Worm (Caenorhabditis elegans): ENCODE data around the gene Y22D7AR.2.

Y22D7AR.2 gene

DNA sequence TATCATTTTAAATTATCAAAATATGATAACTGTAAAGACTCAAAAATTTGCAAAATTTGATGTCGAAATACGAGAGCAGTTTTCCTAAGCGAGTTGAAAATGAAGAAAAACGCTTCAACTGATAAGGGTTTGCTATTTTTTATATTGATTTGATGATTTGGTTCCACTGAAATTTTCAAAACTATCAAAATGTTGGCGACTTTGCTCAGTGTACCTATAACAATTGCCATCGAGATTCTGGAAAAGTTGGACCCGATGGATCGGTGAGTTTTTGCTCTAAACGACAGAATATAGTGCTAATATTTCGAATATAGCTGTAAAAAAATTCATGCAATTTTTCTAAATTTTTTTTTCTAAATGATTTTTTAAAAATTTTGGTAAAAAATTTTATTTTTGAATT lies at the start of gene Y22D7AR.2, which contains the start of gene fbxa-13:
Gene Y22D7AR.2 (plus strand): TSS at position 148 of the 400 bp plus-strand sequence.
Gene fbxa-13 (minus strand): TSS at position 101 of the 400 bp plus-strand sequence.
- TF ChIP-seq fkh-6 (tag; optimal IDR thresholded peaks at IDR 0.05) = no peak
- TF ChIP-seq lin-11 (tag; optimal IDR thresholded peaks at IDR 0.05) = no peak
- no peak for TF ChIP-seq F13H6.1 (tag; optimal IDR thresholded peaks at IDR 0.05)
- TF ChIP-seq ceh-31 (tag; optimal IDR thresholded peaks at IDR 0.05) = no peak
- no peak for TF ChIP-seq zip-5 (tag; optimal IDR thresholded peaks at IDR 0.05)
- TF ChIP-seq ahr-1 (tag; optimal IDR thresholded peaks at IDR 0.05) = no peak

DNA sequence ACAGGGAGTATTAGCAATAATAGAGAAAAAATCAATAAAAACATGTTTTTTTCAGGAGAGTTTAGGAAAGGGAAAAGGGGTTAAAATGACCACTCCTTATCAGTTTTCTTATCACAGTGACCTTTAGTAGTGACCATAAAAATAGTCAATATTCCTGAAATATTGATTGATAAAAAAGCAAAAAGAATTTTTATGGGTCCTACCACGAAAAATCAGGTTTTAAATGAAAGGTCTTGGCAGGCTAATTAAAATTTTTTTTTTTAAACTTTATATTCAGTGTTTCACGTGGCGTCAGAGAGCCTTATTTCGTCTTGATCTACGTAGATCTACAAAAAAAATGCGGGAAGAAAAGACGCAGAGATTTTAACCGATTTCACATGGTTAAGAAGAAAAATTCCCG lies 48.4 kb upstream of the Y22D7AR.2 start, which contains the start of gene cht-4:
Gene cht-4 (minus strand): TSS at position 101 of the 400 bp plus-strand sequence.
- TF ChIP-seq elt-2 (tag; optimal IDR thresholded peaks at IDR 0.05) (peak; percentile 67), pag-3 (tag; optimal IDR thresholded peaks at IDR 0.05; ENCODE audit: borderline replicate concordance) (no peak)

DNA sequence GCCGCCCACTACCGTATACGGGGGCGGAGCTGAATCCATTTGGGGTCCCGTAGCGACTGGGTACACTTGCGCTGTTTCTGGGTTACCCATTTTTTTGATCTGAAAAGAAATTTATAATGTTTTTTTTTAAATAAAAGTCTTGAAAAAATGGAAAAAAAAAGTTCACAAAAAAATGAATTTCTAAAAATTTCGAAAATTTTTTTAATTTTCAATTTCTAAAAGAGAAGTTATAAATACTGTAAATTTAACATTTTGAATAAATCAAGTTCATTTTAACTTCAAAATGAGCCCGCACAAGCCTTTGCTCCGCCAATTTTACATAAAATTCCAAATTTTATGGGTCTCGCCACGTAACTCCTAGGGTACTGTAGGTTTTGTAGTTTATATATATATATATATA lies 46.0 kb upstream of the Y22D7AR.2 start, which contains the start of gene Y22D7AL.15:
Gene Y22D7AL.15 (minus strand): TSS at position 101 of the 400 bp plus-strand sequence.
- TF ChIP-seq odd-2 (tag; optimal IDR thresholded peaks at IDR 0.05) (no peak), Y22D7AL.16 (tag; optimal IDR thresholded peaks at IDR 0.05) (peak; percentile 37)

ce11 chrIII:1661031-1661430 lies 44.7 kb upstream of the Y22D7AR.2 start:
- no peak for TF ChIP-seq C38D4.7 (GFP tag; optimal IDR thresholded peaks at IDR 0.05)
- no peak for TF ChIP-seq ceh-24 (tag; optimal IDR thresholded peaks at IDR 0.05)
- no peak for TF ChIP-seq ttx-3 (tag; optimal IDR thresholded peaks at IDR 0.05)
- no peak for TF ChIP-seq elt-4 (tag; optimal IDR thresholded peaks at IDR 0.05)
- no peak for TF ChIP-seq ceh-9 (tag; optimal IDR thresholded peaks at IDR 0.05)
- TF ChIP-seq che-1 (tag; optimal IDR thresholded peaks at IDR 0.05) = no peak
- TF ChIP-seq pag-3 (tag; optimal IDR thresholded peaks at IDR 0.05; ENCODE audit: borderline replicate concordance) = no peak
- no peak for TF ChIP-seq pha-4 (tag; optimal IDR thresholded peaks at IDR 0.05)
- no peak for TF ChIP-seq fax-1 (tag; optimal IDR thresholded peaks at IDR 0.05)
- no peak for TF ChIP-seq F13H6.1 (tag; optimal IDR thresholded peaks at IDR 0.05)
- TF ChIP-seq gmeb-2 (tag; optimal IDR thresholded peaks at IDR 0.05) = no peak
- no peak for TF ChIP-seq fkh-6 (tag; optimal IDR thresholded peaks at IDR 0.05)
- no peak for TF ChIP-seq pat-9 (tag; optimal IDR thresholded peaks at IDR 0.05)
- TF ChIP-seq pros-1 (tag; optimal IDR thresholded peaks at IDR 0.05) = no peak
- no peak for TF ChIP-seq odd-2 (tag; optimal IDR thresholded peaks at IDR 0.05)
- TF ChIP-seq Y22D7AL.16 (tag; optimal IDR thresholded peaks at IDR 0.05) = no peak
- TF ChIP-seq tbx-2 (tag; optimal IDR thresholded peaks at IDR 0.05) = no peak
- no peak for TF ChIP-seq pha-2 (tag; optimal IDR thresholded peaks at IDR 0.05)

DNA sequence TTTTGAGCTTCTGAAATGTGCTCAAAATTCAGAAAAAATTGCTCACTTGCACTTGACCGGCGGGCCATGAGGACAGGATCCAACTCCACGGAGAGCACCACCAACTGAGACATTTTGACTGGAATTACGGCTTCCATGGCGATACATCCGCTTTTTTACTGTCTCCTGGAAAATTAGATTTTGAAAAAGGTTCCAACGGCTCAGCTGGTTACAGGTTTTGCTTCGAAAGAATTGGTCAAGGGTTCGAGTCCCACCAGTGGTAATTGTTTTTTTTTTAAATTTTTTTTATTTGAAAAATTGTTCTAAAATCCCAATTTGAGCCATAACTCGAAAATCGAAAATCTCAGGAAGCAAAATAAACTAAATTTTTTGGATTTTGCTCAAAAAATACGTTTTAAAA lies 43.3 kb upstream of the Y22D7AR.2 start:
- TF ChIP-seq C08G9.2 (tag; optimal IDR thresholded peaks at IDR 0.05) (no peak), ref-2 (tag; optimal IDR thresholded peaks at IDR 0.05) (no peak), ztf-16 (tag; optimal IDR thresholded peaks at IDR 0.05) (no peak), gmeb-2 (tag; optimal IDR thresholded peaks at IDR 0.05) (no peak), fkh-10 (GFP tag; optimal IDR thresholded peaks at IDR 0.05) (no peak), ceh-48 (tag; optimal IDR thresholded peaks at IDR 0.05) (no peak), elt-4 (tag; optimal IDR thresholded peaks at IDR 0.05) (no peak), zip-5 (tag; optimal IDR thresholded peaks at IDR 0.05) (no peak), ahr-1 (tag; optimal IDR thresholded peaks at IDR 0.05) (no peak), rnt-1 (tag; optimal IDR thresholded peaks at IDR 0.05) (no peak), unc-3 (GFP tag; conservative IDR thresholded peaks at IDR 0.05) (no peak), unc-3 (tag; optimal IDR thresholded peaks at IDR 0.05) (no peak)

- TF ChIP-seq pros-1 (tag; optimal IDR thresholded peaks at IDR 0.05) (no peak), fkh-10 (GFP tag; optimal IDR thresholded peaks at IDR 0.05) (no peak), hlh-30 (tag; optimal IDR thresholded peaks at IDR 0.05; ENCODE audit: insufficient read depth) (no peak), sox-2 (GFP tag; IDR thresholded peaks at IDR 0.05) (no peak), unc-86 (tag; optimal IDR thresholded peaks at IDR 0.05) (no peak), lim-6 (tag; optimal IDR thresholded peaks at IDR 0.05) (no peak), ahr-1 (tag; optimal IDR thresholded peaks at IDR 0.05) (no peak), T23F11.4 (GFP tag; optimal IDR thresholded peaks at IDR 0.05) (no peak), mec-3 (tag; optimal IDR thresholded peaks at IDR 0.05; ENCODE audit: borderline replicate concordance) (no peak), che-1 (tag; optimal IDR thresholded peaks at IDR 0.05) (no peak), Y22D7AL.16 (tag; optimal IDR thresholded peaks at IDR 0.05) (no peak), elt-2 (tag; optimal IDR thresholded peaks at IDR 0.05) (no peak), pag-3 (tag; optimal IDR thresholded peaks at IDR 0.05; ENCODE audit: borderline replicate concordance) (no peak), ama-1 (optimal IDR thresholded peaks at IDR 0.05) (no peak), fax-1 (tag; optimal IDR thresholded peaks at IDR 0.05) (no peak), ets-4 (tag; optimal IDR thresholded peaks at IDR 0.05) (no peak), nhr-232 (tag; optimal IDR thresholded peaks at IDR 0.05) (no peak), ceh-14 (tag; optimal IDR thresholded peaks at IDR 0.05) (no peak), unc-42 (tag; optimal IDR thresholded peaks at IDR 0.05) (no peak), ceh-2 (tag; optimal IDR thresholded peaks at IDR 0.05) (no peak)
Measured at ce11 chrIII:1663056-1663455, 42.7 kb upstream of the Y22D7AR.2 start.

All from whole organism, late embryonic.